Fruit fly (Drosophila melanogaster) ovary, adult (tissue): ENCODE measurements around the gene mRpL2.

Experiments
- CG17801 ChIP-seq: fragments of 200-800 bp; optimal IDR thresholded peaks from 2 replicates; lab custom pipeline; 2019; ENCODE audit warnings: missing biosample characterization, mild to moderate bottlenecking, missing genetic modification characterization, moderate library complexity; ENCODE audit not compliant: partially characterized antibody

The mRpL2 gene

DNA sequence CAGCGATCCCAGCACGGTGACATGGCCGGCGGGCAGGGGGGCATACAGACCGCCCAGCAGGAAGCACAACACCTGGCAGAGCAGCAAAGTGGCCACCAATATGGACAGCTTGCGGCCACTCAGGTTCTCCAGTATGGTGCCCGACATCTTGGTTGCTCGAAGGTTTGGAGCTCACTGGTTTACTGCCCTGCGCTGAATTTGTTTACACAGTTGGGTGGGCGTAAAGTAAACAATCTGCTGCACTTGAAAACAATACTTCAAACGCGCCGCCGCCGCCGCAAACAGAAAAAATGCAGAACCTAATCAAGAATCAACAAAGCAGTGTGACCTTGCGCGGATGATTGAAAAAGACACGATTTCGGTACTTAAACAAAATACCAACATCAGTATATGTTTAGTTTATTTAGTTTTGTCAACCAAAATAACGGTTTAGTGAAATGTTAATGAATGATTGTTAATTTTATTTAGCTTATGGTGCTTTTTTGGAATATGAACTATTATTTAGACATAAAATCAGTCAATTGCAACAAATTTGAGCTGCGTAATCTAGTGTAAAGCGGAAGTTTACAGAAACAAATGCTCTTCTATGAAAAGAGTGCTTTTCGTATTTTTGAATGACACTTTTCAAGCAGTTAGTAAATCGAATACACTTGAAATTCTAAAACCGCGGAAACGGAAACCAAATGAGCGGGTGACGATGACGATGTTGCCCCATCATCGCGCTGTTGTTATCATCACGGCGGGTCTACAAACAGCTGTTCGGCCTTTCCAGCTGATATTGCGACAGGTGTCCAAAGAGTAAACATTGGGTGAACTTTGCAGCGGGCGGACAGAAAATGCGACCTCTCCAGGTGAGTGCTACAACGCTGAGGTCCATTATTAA lies 48.9 kb downstream of the mRpL2 start, which contains the start of the genes wls and Adck5:
Gene wls, minus strand, starts transcription at position 327 of the 883 bp plus-strand sequence.
Gene Adck5, plus strand, starts transcription at position 519 of the 883 bp plus-strand sequence.
- TF ChIP-seq CG17801 (GFP tag; lab: Kevin White, UChicago) = peak; percentile 75
